Worm (Caenorhabditis elegans) whole organism, L4 larva: Measurements from ENCODE around the gene T26G10.3.

Experiments
- D1046.2 ChIP-seq: fragments of 200-800 bp; sonication (Bioruptor generic); IDR thresholded peaks from 2 replicates; pipeline ENCODE4 v1.3.6; 2022; ENCODE audit warnings: missing genetic modification characterization, missing compliant biosample characterization
- F26F4.8 ChIP-seq: fragments of 200-800 bp; sonication (Bioruptor generic); conservative IDR thresholded peaks from 2 replicates; pipeline ENCODE4 v1.3.6; 2022; ENCODE audit warnings: missing genetic modification characterization, missing compliant biosample characterization
- F49E8.2 ChIP-seq: sonication (generic microtip); optimal IDR thresholded peaks from 2 replicates; lab custom pipeline; 2016; ENCODE audit warnings: missing compliant biosample characterization, mild to moderate bottlenecking, missing genetic modification characterization, borderline replicate concordance
- T26A8.4 ChIP-seq: fragments of 200-800 bp; sonication (Bioruptor generic); IDR thresholded peaks from 2 replicates; pipeline ENCODE4 v1.3.6; 2022; ENCODE audit warnings: missing genetic modification characterization, missing compliant biosample characterization
- Y105C5A.15 ChIP-seq: fragments of 200-800 bp; sonication (Bioruptor generic); IDR thresholded peaks from 2 replicates; pipeline ENCODE4 v1.3.6; 2022; ENCODE audit warnings: missing genetic modification characterization, missing compliant biosample characterization
- Y75B8A.6 ChIP-seq: fragments of 200-800 bp; sonication (Bioruptor generic); IDR thresholded peaks from 2 replicates; pipeline ENCODE4 v1.3.6; 2022; ENCODE audit warnings: missing genetic modification reagents, missing genetic modification characterization, missing compliant biosample characterization
- ZK337.2 ChIP-seq: fragments of 200-800 bp; sonication (Bioruptor generic); IDR thresholded peaks from 2 replicates; pipeline ENCODE4 v1.3.6; 2022; ENCODE audit warnings: missing genetic modification reagents, missing genetic modification characterization, missing compliant biosample characterization
- ZK546.5 ChIP-seq, 2 experiments: sonication (generic microtip); optimal IDR thresholded peaks; 2 replicates each; lab custom pipeline; 2017; ENCODE audit warnings: missing biosample characterization in 2 of 2, missing genetic modification characterization in 2 of 2
- aly-2 ChIP-seq: sonication (generic microtip); optimal IDR thresholded peaks from 2 replicates; lab custom pipeline; 2018; ENCODE audit warnings: missing biosample characterization, missing genetic modification characterization
- ama-1 ChIP-seq: fragments of 150-350 bp; optimal IDR thresholded peaks from 2 replicates; lab custom pipeline; 2014; ENCODE audit warnings: inconsistent platforms, mixed read lengths
- ceh-32 ChIP-seq: sonication (generic microtip); optimal IDR thresholded peaks from 2 replicates; lab custom pipeline; 2016; ENCODE audit warnings: mild to moderate bottlenecking, missing genetic modification characterization, missing compliant biosample characterization; ENCODE audit not compliant: poor library complexity
- ceh-62 ChIP-seq: sonication (generic microtip); optimal IDR thresholded peaks from 2 replicates; lab custom pipeline; 2017; ENCODE audit warnings: missing biosample characterization, missing genetic modification characterization
- ctbp-1 ChIP-seq: fragments of 200-800 bp; sonication (Bioruptor generic); IDR thresholded peaks from 2 replicates; pipeline ENCODE4 v1.3.6; 2022; ENCODE audit warnings: missing genetic modification reagents, missing genetic modification characterization, missing compliant biosample characterization
- daf-16 ChIP-seq, 3 experiments: sonication (generic microtip); optimal IDR thresholded peaks; 2 replicates each; lab custom pipeline; 2016 to 2017; ENCODE audit warnings: missing genetic modification characterization in 3 of 3, missing genetic modification reagents in 3 of 3, mild to moderate bottlenecking in 2 of 3, missing compliant biosample characterization in 2 of 3, missing biosample characterization in 1 of 3, moderate library complexity in 1 of 3
- dmd-6 ChIP-seq: fragments of 200-800 bp; sonication (Bioruptor generic); IDR thresholded peaks from 2 replicates; pipeline ENCODE4 v1.3.6; 2022; ENCODE audit warnings: missing genetic modification reagents, missing genetic modification characterization, missing compliant biosample characterization
- dmd-9 ChIP-seq: fragments of 200-800 bp; sonication (Bioruptor generic); IDR thresholded peaks from 2 replicates; pipeline ENCODE4 v1.3.6; 2022; ENCODE audit warnings: missing genetic modification reagents, missing genetic modification characterization, missing compliant biosample characterization
- duxl-1 ChIP-seq: sonication (generic microtip); optimal IDR thresholded peaks from 2 replicates; lab custom pipeline; 2016; ENCODE audit warnings: mild to moderate bottlenecking, missing genetic modification characterization, moderate library complexity, missing compliant biosample characterization; ENCODE audit not compliant: poor library complexity
- egl-43 ChIP-seq: fragments of 200-800 bp; sonication (Bioruptor generic); IDR thresholded peaks from 2 replicates; pipeline ENCODE4 v1.3.6; 2022; ENCODE audit warnings: missing genetic modification reagents, missing genetic modification characterization, missing compliant biosample characterization
- fkh-10 ChIP-seq: fragments of 150-350 bp; optimal IDR thresholded peaks from 2 replicates; lab custom pipeline; 2014; ENCODE audit warnings: missing biosample characterization, missing genetic modification reagents, missing genetic modification characterization
- fos-1 ChIP-seq: fragments of 150-350 bp; optimal IDR thresholded peaks from 2 replicates; lab custom pipeline; 2014; ENCODE audit warnings: missing biosample characterization, missing genetic modification characterization
- hif-1 ChIP-seq, 2 experiments: sonication (generic microtip); optimal IDR thresholded peaks; 2 replicates each; lab custom pipeline; 2016 to 2017; ENCODE audit warnings: missing compliant biosample characterization in 2 of 2, missing genetic modification characterization in 2 of 2, missing genetic modification reagents in 2 of 2, missing genotype in 2 of 2, mild to moderate bottlenecking in 1 of 2
- hlh-30 ChIP-seq: sonication (generic microtip); optimal IDR thresholded peaks from 2 replicates; lab custom pipeline; 2017; ENCODE audit warnings: antibody characterized with exemption, mild to moderate bottlenecking, missing genetic modification characterization, missing compliant biosample characterization; ENCODE audit not compliant: insufficient read depth
- lim-7 ChIP-seq: fragments of 200-800 bp; sonication (Bioruptor generic); IDR thresholded peaks from 2 replicates; pipeline ENCODE4 v1.3.6; 2022; ENCODE audit warnings: missing genetic modification characterization, missing compliant biosample characterization
- lin-1 ChIP-seq: fragments of 200-800 bp; sonication (Bioruptor generic); IDR thresholded peaks from 2 replicates; pipeline ENCODE4 v1.3.6; 2022; ENCODE audit warnings: missing genetic modification reagents, missing genetic modification characterization, missing compliant biosample characterization
- lin-15B ChIP-seq: fragments of 150-350 bp; sonication (generic microtip); optimal IDR thresholded peaks from 3 replicates; lab custom pipeline; 2014; ENCODE audit warnings: missing biosample characterization, missing genetic modification characterization
- lin-38 ChIP-seq: fragments of 200-800 bp; sonication (Bioruptor generic); IDR thresholded peaks from 2 replicates; pipeline ENCODE4 v1.3.6; 2022; ENCODE audit warnings: missing genetic modification reagents, missing genetic modification characterization, missing compliant biosample characterization
- lin-39 ChIP-seq: fragments of 150-350 bp; optimal IDR thresholded peaks from 2 replicates; lab custom pipeline; 2014; ENCODE audit warnings: missing biosample characterization, missing genetic modification reagents, missing genetic modification characterization
- lir-3 ChIP-seq: sonication (generic microtip); optimal IDR thresholded peaks from 2 replicates; lab custom pipeline; 2016; ENCODE audit warnings: mild to moderate bottlenecking, missing genetic modification characterization, missing compliant biosample characterization
- mdl-1 ChIP-seq, 2 experiments: fragments of 150-350 bp in 1 of 2; sonication (generic microtip) in 1 of 2; optimal IDR thresholded peaks; 2 replicates each; lab custom pipeline; 2014 to 2017; ENCODE audit warnings: missing biosample characterization in 2 of 2, missing genetic modification characterization in 2 of 2
- mep-1 ChIP-seq: fragments of 150-350 bp; sonication (generic microtip); optimal IDR thresholded peaks from 3 replicates; lab custom pipeline; 2014; ENCODE audit warnings: missing biosample characterization, missing genetic modification characterization
- mxl-2 ChIP-seq: fragments of 200-800 bp; sonication (Bioruptor generic); conservative IDR thresholded peaks from 2 replicates; pipeline ENCODE4 v1.3.6; 2022; ENCODE audit warnings: missing genetic modification reagents, missing genetic modification characterization, missing compliant biosample characterization
- mxl-3 ChIP-seq: fragments of 200-800 bp; sonication (Bioruptor generic); optimal IDR thresholded peaks from 2 replicates; lab custom pipeline; 2018; ENCODE audit warnings: mild to moderate bottlenecking, missing genetic modification characterization, missing compliant biosample characterization
- nhr-10 ChIP-seq: fragments of 150-350 bp; optimal IDR thresholded peaks from 2 replicates; lab custom pipeline; 2014; ENCODE audit warnings: missing biosample characterization, missing genetic modification characterization
- nhr-28 ChIP-seq: fragments of 150-350 bp; optimal IDR thresholded peaks from 2 replicates; lab custom pipeline; 2014; ENCODE audit warnings: missing biosample characterization, missing genetic modification characterization
- nhr-41 ChIP-seq: fragments of 200-800 bp; sonication (Bioruptor generic); IDR thresholded peaks from 2 replicates; pipeline ENCODE4 v1.3.6; 2022; ENCODE audit warnings: missing genetic modification reagents, missing genetic modification characterization, missing compliant biosample characterization
- nhr-48 ChIP-seq: sonication (generic microtip); optimal IDR thresholded peaks from 2 replicates; lab custom pipeline; 2016; ENCODE audit warnings: mild to moderate bottlenecking, missing genetic modification characterization, missing compliant biosample characterization
- php-3 ChIP-seq: fragments of 200-800 bp; sonication (Bioruptor generic); IDR thresholded peaks from 2 replicates; pipeline ENCODE4 v1.3.6; 2022; ENCODE audit warnings: missing genetic modification reagents, missing genetic modification characterization, missing compliant biosample characterization
- rbr-2 ChIP-seq: sonication (generic microtip); optimal IDR thresholded peaks from 2 replicates; lab custom pipeline; 2016; ENCODE audit warnings: missing genotype, missing genetic modification characterization, missing compliant biosample characterization
- set-16 ChIP-seq: fragments of 200-800 bp; sonication (Bioruptor generic); IDR thresholded peaks from 2 replicates; pipeline ENCODE4 v1.3.6; 2022; ENCODE audit warnings: missing genetic modification reagents, missing genetic modification characterization, missing compliant biosample characterization
- snpc-4 ChIP-seq: fragments of 150-350 bp; optimal IDR thresholded peaks from 2 replicates; lab custom pipeline; 2014; ENCODE audit warnings: missing biosample characterization, missing genetic modification characterization
- spr-3 ChIP-seq: fragments of 200-800 bp; sonication (Bioruptor generic); optimal IDR thresholded peaks from 2 replicates; lab custom pipeline; 2018; ENCODE audit warnings: mild to moderate bottlenecking, missing genetic modification characterization, missing compliant biosample characterization
- tag-97 ChIP-seq: fragments of 200-800 bp; sonication (Bioruptor generic); IDR thresholded peaks from 2 replicates; pipeline ENCODE4 v1.3.6; 2022; ENCODE audit warnings: missing genetic modification characterization, missing compliant biosample characterization
- unc-39 ChIP-seq: sonication (generic microtip); optimal IDR thresholded peaks from 2 replicates; lab custom pipeline; 2017; ENCODE audit warnings: missing biosample characterization, missing genetic modification characterization
- zfp-2 ChIP-seq: sonication (generic microtip); optimal IDR thresholded peaks from 2 replicates; lab custom pipeline; 2016; ENCODE audit warnings: mild to moderate bottlenecking, missing genetic modification characterization, missing compliant biosample characterization
- zip-2 ChIP-seq: fragments of 150-350 bp; optimal IDR thresholded peaks from 2 replicates; lab custom pipeline; 2014; ENCODE audit warnings: missing biosample characterization, missing genetic modification characterization

T26G10.3 gene

ce11 chrIII:9457192-9458103, 44.2 kb upstream of the T26G10.3 start (continued):
- TF ChIP-seq mep-1 (peak; percentile 16), unc-39 (tag; lab: Kevin White, UChicago) (no peak), dmd-9 (GFP tag; lab: Robert Waterston, UW) (0 out of 2 replicates have a peak, but pooled peaks have one; percentile 14), lin-39 (tag; lab: Kevin White, UChicago) (no peak), ama-1 (lab: Kevin White, UChicago) (peak; percentile 28), mdl-1 (tag; optimal IDR thresholded peaks at IDR 0.05; lab: Kevin White, UChicago) (peak in 1 of 2 experiments; percentile 39), F49E8.2 (tag; lab: Kevin White, UChicago) (no peak), set-16 (GFP tag; lab: Robert Waterston, UW) (peak; percentile 54), mxl-2 (GFP tag; lab: Robert Waterston, UW) (no peak), lir-3 (tag; lab: Kevin White, UChicago) (no peak), nhr-41 (GFP tag; lab: Robert Waterston, UW) (no peak), rbr-2 (tag; lab: Kevin White, UChicago) (no peak), T26A8.4 (0 out of 2 replicates have a peak, but pooled peaks have one; percentile 31)

- TF ChIP-seq T26A8.4, result peak; percentile 94
- TF ChIP-seq nhr-41 (GFP tag; lab: Robert Waterston, UW), result 0 out of 2 replicates have a peak, but pooled peaks have one; percentile 22
- TF ChIP-seq fkh-10 (GFP tag; lab: Kevin White, UChicago), result peak; percentile 80
- no peak for TF ChIP-seq ZK337.2 (GFP tag; lab: Robert Waterston, UW)
- TF ChIP-seq spr-3 (GFP tag; lab: Kevin White, UChicago), result peak; percentile 64
- no peak for TF ChIP-seq lim-7
- peak; percentile 18 for TF ChIP-seq ama-1 (lab: Kevin White, UChicago)
- peak; percentile 88 for TF ChIP-seq php-3 (GFP tag; lab: Robert Waterston, UW)
- TF ChIP-seq hif-1 (tag; optimal IDR thresholded peaks at IDR 0.05; lab: Kevin White, UChicago), result peak; percentile 29 to 83
- TF ChIP-seq ceh-62, result no peak
- no peak for TF ChIP-seq zip-2 (tag; lab: Kevin White, UChicago)
- TF ChIP-seq ZK546.5 (tag; optimal IDR thresholded peaks at IDR 0.05; lab: Kevin White, UChicago), result peak; percentile 21 to 95
- TF ChIP-seq mxl-3 (GFP tag; lab: Kevin White, UChicago), result peak; percentile 70
- no peak for TF ChIP-seq Y105C5A.15 (GFP tag; lab: Robert Waterston, UW)
- no peak for TF ChIP-seq ceh-32
- no peak for TF ChIP-seq F26F4.8
- TF ChIP-seq nhr-48 (tag; lab: Kevin White, UChicago), result peak; percentile 89
- peak; percentile 50 to 74 for TF ChIP-seq daf-16 (GFP tag; optimal IDR thresholded peaks at IDR 0.05; lab: Kevin White, UChicago)
- peak; percentile 94 for TF ChIP-seq daf-16 (tag; optimal IDR thresholded peaks at IDR 0.05; lab: Kevin White, UChicago)
- peak; percentile 45 for TF ChIP-seq nhr-10
- TF ChIP-seq lin-1, result peak; percentile 88
- no peak for TF ChIP-seq aly-2 (tag; lab: Kevin White, UChicago)
- TF ChIP-seq zfp-2 (tag; lab: Kevin White, UChicago), result peak; percentile 93
- TF ChIP-seq ctbp-1, result peak; percentile 80
- peak; percentile 86 for TF ChIP-seq lin-38 (GFP tag; lab: Robert Waterston, UW)
- TF ChIP-seq D1046.2, result no peak
- TF ChIP-seq mdl-1 (tag; optimal IDR thresholded peaks at IDR 0.05; lab: Kevin White, UChicago), result peak in 1 of 2 experiments; percentile 64
- TF ChIP-seq tag-97 (GFP tag; lab: Robert Waterston, UW), result no peak
- peak; percentile 97 for TF ChIP-seq dmd-6 (GFP tag; lab: Robert Waterston, UW)
- peak; percentile 90 for TF ChIP-seq nhr-28 (tag; lab: Kevin White, UChicago)
- no peak for TF ChIP-seq lin-15B (tag; lab: Kevin White, UChicago)
- peak; percentile 29; the same call in 1 of the 2 replicates for TF ChIP-seq Y75B8A.6
- TF ChIP-seq hlh-30 (tag; lab: Kevin White, UChicago), result peak; percentile 97
- peak; percentile 49 for TF ChIP-seq duxl-1 (tag; lab: Kevin White, UChicago)
- TF ChIP-seq lin-39 (tag; lab: Kevin White, UChicago), result no peak
- peak; percentile 8 for TF ChIP-seq fos-1 (tag; lab: Kevin White, UChicago)
- TF ChIP-seq snpc-4 (tag; lab: Kevin White, UChicago), result no peak
- TF ChIP-seq egl-43, result peak; percentile 52; the same call in 1 of the 2 replicates
These were observed 42.9 kb upstream of the T26G10.3 start, which contains the start of the genes rheb-1 and spk-1 for ce11 chrIII:9455980-9456658. rheb-1 (minus strand) TSS chrIII:9456030. spk-1 (plus strand) TSS chrIII:9456608.
